Fruit fly (Drosophila melanogaster) whole organism: ENCODE results near the gene Atx-1.

Source experiments
- CG8478 ChIP-seq: fragments of >200 bp; optimal IDR thresholded peaks from 2 replicates; lab custom pipeline; 2018; ENCODE audit warnings: inconsistent platforms
- Dll ChIP-seq: fragments of >200 bp; optimal IDR thresholded peaks from 2 replicates; lab custom pipeline; 2017

dm6 chrX:6863289-6863938, 40.4 kb downstream of the Atx-1 start, which contains the start of gene CG43736:
- TF ChIP-seq CG8478 (lab: Kevin White, UChicago): no peak
- no peak for TF ChIP-seq Dll (lab: Kevin White, UChicago)
